Worm (Caenorhabditis elegans) whole organism, L2 larva: Measurements from ENCODE around the gene hcp-2.

Source experiments
- C34F6.9 ChIP-seq: fragments of 150-350 bp; optimal IDR thresholded peaks from 2 replicates; lab custom pipeline; 2014; ENCODE audit warnings: missing biosample characterization, missing genetic modification characterization
- R02D3.7 ChIP-seq: fragments of 150-350 bp; optimal IDR thresholded peaks from 2 replicates; lab custom pipeline; 2014; ENCODE audit warnings: missing biosample characterization, missing genetic modification characterization
- Y55F3AM.14 ChIP-seq: fragments of 200-800 bp; sonication (Bioruptor generic); optimal IDR thresholded peaks from 2 replicates; lab custom pipeline; 2018; ENCODE audit warnings: mild to moderate bottlenecking, missing genetic modification characterization, missing compliant biosample characterization
- ZK546.5 ChIP-seq: sonication (generic microtip); optimal IDR thresholded peaks from 2 replicates; lab custom pipeline; 2017; ENCODE audit warnings: missing biosample characterization, missing genetic modification characterization
- ama-1 ChIP-seq: fragments of 150-350 bp; optimal IDR thresholded peaks from 2 replicates; lab custom pipeline; 2018; ENCODE audit warnings: inconsistent platforms
- blmp-1 ChIP-seq: sonication (generic microtip); optimal IDR thresholded peaks from 2 replicates; lab custom pipeline; 2017; ENCODE audit warnings: missing genetic modification characterization, mild to moderate bottlenecking, missing compliant biosample characterization, antibody characterized with exemption, moderate library complexity; ENCODE audit not compliant: insufficient read depth
- ceh-82 ChIP-seq: fragments of 150-350 bp; optimal IDR thresholded peaks from 2 replicates; lab custom pipeline; 2014; ENCODE audit warnings: missing biosample characterization, missing genetic modification characterization
- dmd-4 ChIP-seq: sonication (generic microtip); optimal IDR thresholded peaks from 2 replicates; lab custom pipeline; 2017; ENCODE audit warnings: missing biosample characterization, missing genetic modification characterization
- egl-27 ChIP-seq: sonication (generic microtip); optimal IDR thresholded peaks from 3 replicates; lab custom pipeline; 2017; ENCODE audit warnings: missing biosample characterization, missing genetic modification reagents, missing genetic modification characterization
- elt-3 ChIP-seq: sonication (generic microtip); optimal IDR thresholded peaks from 2 replicates; lab custom pipeline; 2017; ENCODE audit warnings: missing biosample characterization, missing genetic modification characterization
- fos-1 ChIP-seq: fragments of 150-350 bp; optimal IDR thresholded peaks from 2 replicates; lab custom pipeline; 2014; ENCODE audit warnings: missing biosample characterization, missing genetic modification characterization
- gmeb-1 ChIP-seq: fragments of 150-350 bp; optimal IDR thresholded peaks from 2 replicates; lab custom pipeline; 2014; ENCODE audit warnings: missing biosample characterization, missing genetic modification characterization
- lin-13 ChIP-seq: fragments of 150-350 bp; optimal IDR thresholded peaks from 2 replicates; lab custom pipeline; 2014; ENCODE audit warnings: missing biosample characterization, missing genetic modification reagents, missing genetic modification characterization
- lin-39 ChIP-seq: fragments of 150-350 bp; optimal IDR thresholded peaks from 2 replicates; lab custom pipeline; 2014; ENCODE audit warnings: missing biosample characterization, missing genetic modification reagents, missing genetic modification characterization
- mbf-1 ChIP-seq: sonication (generic microtip); optimal IDR thresholded peaks from 2 replicates; lab custom pipeline; 2017; ENCODE audit warnings: missing biosample characterization, missing genetic modification characterization
- mdl-1 ChIP-seq, 2 experiments: fragments of 150-350 bp in 1 of 2; sonication (generic microtip) in 1 of 2; optimal IDR thresholded peaks; 2 replicates each; lab custom pipeline; 2017; ENCODE audit warnings: missing biosample characterization in 2 of 2, missing genetic modification characterization in 2 of 2
- nhr-10 ChIP-seq: sonication (generic microtip); optimal IDR thresholded peaks from 2 replicates; lab custom pipeline; 2017; ENCODE audit warnings: missing biosample characterization, missing genetic modification characterization
- nhr-11 ChIP-seq: fragments of 150-350 bp; optimal IDR thresholded peaks from 2 replicates; lab custom pipeline; 2014; ENCODE audit warnings: missing biosample characterization, missing genetic modification characterization
- nhr-12 ChIP-seq: fragments of 150-350 bp; optimal IDR thresholded peaks from 2 replicates; lab custom pipeline; 2014; ENCODE audit warnings: missing biosample characterization, missing genetic modification characterization
- nhr-129 ChIP-seq: fragments of 150-350 bp; optimal IDR thresholded peaks from 2 replicates; lab custom pipeline; 2014; ENCODE audit warnings: missing biosample characterization, missing genetic modification characterization
- nhr-237 ChIP-seq: fragments of 150-350 bp; optimal IDR thresholded peaks from 2 replicates; lab custom pipeline; 2014; ENCODE audit warnings: missing biosample characterization, missing genetic modification characterization
- nhr-77 ChIP-seq: fragments of 150-350 bp; optimal IDR thresholded peaks from 2 replicates; lab custom pipeline; 2014; ENCODE audit warnings: missing biosample characterization, missing genetic modification characterization
- peb-1 ChIP-seq: fragments of 150-350 bp; optimal IDR thresholded peaks from 2 replicates; lab custom pipeline; 2014; ENCODE audit warnings: missing biosample characterization, missing genetic modification characterization
- sem-4 ChIP-seq: fragments of 150-350 bp; optimal IDR thresholded peaks from 2 replicates; lab custom pipeline; 2014; ENCODE audit warnings: missing biosample characterization, missing genetic modification reagents, missing genetic modification characterization
- skn-1 ChIP-seq: sonication (generic microtip); optimal IDR thresholded peaks from 2 replicates; lab custom pipeline; 2017; ENCODE audit warnings: missing biosample characterization, missing genetic modification characterization
- sma-3 ChIP-seq: sonication (generic microtip); optimal IDR thresholded peaks from 2 replicates; lab custom pipeline; 2016; ENCODE audit warnings: missing genetic modification reagents, missing genetic modification characterization, missing compliant biosample characterization
- sma-9 ChIP-seq, 2 experiments: fragments of 150-350 bp in 1 of 2; sonication (generic microtip) in 1 of 2; optimal IDR thresholded peaks; 2 replicates each; lab custom pipeline; 2014 to 2016; ENCODE audit warnings: missing genetic modification characterization in 2 of 2, mild to moderate bottlenecking in 1 of 2, missing biosample characterization in 1 of 2, missing compliant biosample characterization in 1 of 2, missing genetic modification reagents in 1 of 2, moderate library complexity in 1 of 2
- unc-39 ChIP-seq: fragments of 150-350 bp; optimal IDR thresholded peaks from 2 replicates; lab custom pipeline; 2014; ENCODE audit warnings: missing biosample characterization, missing genetic modification characterization
- unc-55 ChIP-seq: fragments of 150-350 bp; sonication (generic microtip); optimal IDR thresholded peaks from 3 replicates; lab custom pipeline; 2014; ENCODE audit warnings: missing biosample characterization, missing genetic modification reagents, missing genetic modification characterization
- ztf-1 ChIP-seq: fragments of 200-800 bp; sonication (Bioruptor generic); conservative IDR thresholded peaks from 2 replicates; pipeline ENCODE4 v1.3.6; 2022; ENCODE audit warnings: missing genetic modification characterization, missing compliant biosample characterization
- ztf-11 ChIP-seq: sonication (generic microtip); optimal IDR thresholded peaks from 2 replicates; lab custom pipeline; 2017; ENCODE audit warnings: missing biosample characterization, missing genetic modification characterization
- ztf-4 ChIP-seq: fragments of 150-350 bp; optimal IDR thresholded peaks from 2 replicates; lab custom pipeline; 2014; ENCODE audit warnings: missing biosample characterization, missing genetic modification characterization

Gene hcp-2

ce11 chrV:9620417-9620816 is 25.2 kb upstream of the hcp-2 start:
- TF ChIP-seq nhr-129 (tag; lab: Kevin White, UChicago) (no peak), nhr-12 (tag; lab: Kevin White, UChicago) (no peak), lin-13 (GFP tag; lab: Kevin White, UChicago) (no peak), ztf-4 (tag; lab: Kevin White, UChicago) (no peak), ztf-1 (GFP tag; lab: Robert Waterston, UW) (no peak), mbf-1 (tag; lab: Kevin White, UChicago) (no peak), mdl-1 (tag; optimal IDR thresholded peaks at IDR 0.05; lab: Kevin White, UChicago) (no peak)

ce11 chrV:9621437-9621836 is 24.2 kb upstream of the hcp-2 start:
- TF ChIP-seq nhr-10 (no peak), dmd-4 (no peak), unc-39 (tag; lab: Kevin White, UChicago) (no peak), skn-1 (tag; lab: Kevin White, UChicago) (no peak), C34F6.9 (tag; lab: Kevin White, UChicago) (no peak), blmp-1 (tag; lab: Kevin White, UChicago) (no peak), sem-4 (tag; lab: Kevin White, UChicago) (no peak)

- TF ChIP-seq peb-1 (tag; lab: Kevin White, UChicago), result no peak
- no peak for TF ChIP-seq nhr-237
- no peak for TF ChIP-seq fos-1 (tag; lab: Kevin White, UChicago)
- TF ChIP-seq nhr-11 (tag; lab: Kevin White, UChicago), result no peak
- TF ChIP-seq nhr-77 (tag; lab: Kevin White, UChicago), result no peak
- no peak for TF ChIP-seq nhr-129 (tag; lab: Kevin White, UChicago)
Measured at ce11 chrV:9622834-9623233, 22.8 kb upstream of the hcp-2 start, which contains the start of gene idpc-5. TSS of gene idpc-5 (minus strand) at chrV:9622934.

- TF ChIP-seq ceh-82 (tag; lab: Kevin White, UChicago) (no peak), gmeb-1 (tag; lab: Kevin White, UChicago) (no peak), sma-9 (GFP tag; optimal IDR thresholded peaks at IDR 0.05; lab: Kevin White, UChicago) (no peak), sma-9 (tag; optimal IDR thresholded peaks at IDR 0.05; lab: Kevin White, UChicago) (no peak), Y55F3AM.14 (GFP tag; lab: Kevin White, UChicago) (no peak), nhr-237 (no peak), nhr-129 (tag; lab: Kevin White, UChicago) (no peak), egl-27 (tag; lab: Kevin White, UChicago) (no peak), ztf-11 (tag; lab: Kevin White, UChicago) (no peak), dmd-4 (no peak), C34F6.9 (tag; lab: Kevin White, UChicago) (no peak), unc-55 (GFP tag; lab: Kevin White, UChicago) (no peak)
- TF ChIP-seq, all 48 proteins: peak for 0
Measured at ce11 chrV:9625122-9625521, 20.5 kb upstream of the hcp-2 start, which contains the start of gene idpc-4. TSS of gene idpc-4 (plus strand) at chrV:9625422.

- TF ChIP-seq dmd-4, result no peak
- no peak for TF ChIP-seq skn-1 (tag; lab: Kevin White, UChicago)
- TF ChIP-seq elt-3, result no peak
- no peak for TF ChIP-seq lin-39 (tag; lab: Kevin White, UChicago)
- no peak for TF ChIP-seq nhr-237
- TF ChIP-seq Y55F3AM.14 (GFP tag; lab: Kevin White, UChicago), result no peak
- no peak for TF ChIP-seq mdl-1 (tag; optimal IDR thresholded peaks at IDR 0.05; lab: Kevin White, UChicago)
- TF ChIP-seq ZK546.5, result no peak
- TF ChIP-seq R02D3.7 (tag; lab: Kevin White, UChicago), result no peak
- no peak for TF ChIP-seq egl-27 (tag; lab: Kevin White, UChicago)
- no peak for TF ChIP-seq sma-9 (GFP tag; optimal IDR thresholded peaks at IDR 0.05; lab: Kevin White, UChicago)
- TF ChIP-seq sma-9 (tag; optimal IDR thresholded peaks at IDR 0.05; lab: Kevin White, UChicago), result no peak
- TF ChIP-seq blmp-1 (tag; lab: Kevin White, UChicago), result no peak
- no peak for TF ChIP-seq mbf-1 (tag; lab: Kevin White, UChicago)
- TF ChIP-seq ztf-11 (tag; lab: Kevin White, UChicago), result no peak
- no peak for TF ChIP-seq nhr-12 (tag; lab: Kevin White, UChicago)
- no peak for TF ChIP-seq ama-1 (lab: Kevin White, UChicago)
- TF ChIP-seq fos-1 (tag; lab: Kevin White, UChicago), result no peak
- no peak for TF ChIP-seq sma-3
Measured at ce11 chrV:9625604-9626446, 19.8 kb upstream of the hcp-2 start, which contains the start of gene T06E4.7. TSS of gene T06E4.7 (plus strand) at chrV:9626396.
